Worm (Caenorhabditis elegans): ENCODE measurements around the gene ugt-8.

ugt-8 gene

DNA sequence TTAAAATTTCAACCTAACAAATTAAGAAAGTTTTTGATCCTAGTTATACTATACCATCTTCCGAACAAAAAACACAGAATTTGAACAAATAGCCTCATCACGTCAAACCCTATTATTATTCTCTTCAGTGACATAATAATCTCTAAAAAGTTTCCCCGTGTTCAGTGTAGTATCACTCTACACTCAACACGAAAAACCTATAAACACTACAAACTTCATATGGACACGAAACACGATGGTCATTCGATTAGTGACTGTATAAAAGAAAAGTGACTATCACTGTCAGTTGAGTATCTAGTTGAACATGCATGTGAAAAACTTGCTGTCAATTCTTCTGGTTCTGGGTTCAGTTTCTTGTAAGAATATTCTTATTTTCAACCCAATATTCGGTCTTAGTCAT is at the start of gene ugt-8:
ugt-8 (plus strand) TSS at position 235 of the 400 bp plus-strand sequence.
- TF ChIP-seq tab-1 (GFP tag; IDR thresholded peaks at IDR 0.05) (no peak), flt-1 (GFP tag; IDR thresholded peaks at IDR 0.05) (no peak), klf-2 (GFP tag; conservative IDR thresholded peaks at IDR 0.05) (no peak), T22C8.4 (GFP tag; IDR thresholded peaks at IDR 0.05) (no peak), ztf-23 (GFP tag; IDR thresholded peaks at IDR 0.05) (no peak), ref-1 (GFP tag; conservative IDR thresholded peaks at IDR 0.05) (no peak), ztf-29 (GFP tag; IDR thresholded peaks at IDR 0.05) (no peak), med-1 (GFP tag; optimal IDR thresholded peaks at IDR 0.05; ENCODE audit: insufficient read depth) (no peak), cog-1 (tag; optimal IDR thresholded peaks at IDR 0.05) (no peak)

ce11 chrV:4857561-4857960 is 46.2 kb upstream of the ugt-8 start:
- TF ChIP-seq ref-1 (GFP tag; conservative IDR thresholded peaks at IDR 0.05) (no peak), tab-1 (GFP tag; IDR thresholded peaks at IDR 0.05) (no peak), flt-1 (GFP tag; IDR thresholded peaks at IDR 0.05) (no peak), ztf-29 (GFP tag; IDR thresholded peaks at IDR 0.05) (no peak), med-1 (GFP tag; optimal IDR thresholded peaks at IDR 0.05; ENCODE audit: insufficient read depth) (no peak), klf-2 (GFP tag; conservative IDR thresholded peaks at IDR 0.05) (no peak), cog-1 (tag; optimal IDR thresholded peaks at IDR 0.05) (no peak), T22C8.4 (GFP tag; IDR thresholded peaks at IDR 0.05) (no peak), ztf-23 (GFP tag; IDR thresholded peaks at IDR 0.05) (no peak)

- TF ChIP-seq T22C8.4 (GFP tag; IDR thresholded peaks at IDR 0.05) (no peak; the same call in 1 of the 2 replicates), flt-1 (GFP tag; IDR thresholded peaks at IDR 0.05) (no peak), med-1 (GFP tag; optimal IDR thresholded peaks at IDR 0.05; ENCODE audit: insufficient read depth) (no peak), tab-1 (GFP tag; IDR thresholded peaks at IDR 0.05) (no peak), klf-2 (GFP tag; conservative IDR thresholded peaks at IDR 0.05) (no peak), ref-1 (GFP tag; conservative IDR thresholded peaks at IDR 0.05) (no peak), cog-1 (tag; optimal IDR thresholded peaks at IDR 0.05) (no peak), ztf-29 (GFP tag; IDR thresholded peaks at IDR 0.05) (no peak), ztf-23 (GFP tag; IDR thresholded peaks at IDR 0.05) (no peak)
Measured at ce11 chrV:4860525-4860924, 43.2 kb upstream of the ugt-8 start.

DNA sequence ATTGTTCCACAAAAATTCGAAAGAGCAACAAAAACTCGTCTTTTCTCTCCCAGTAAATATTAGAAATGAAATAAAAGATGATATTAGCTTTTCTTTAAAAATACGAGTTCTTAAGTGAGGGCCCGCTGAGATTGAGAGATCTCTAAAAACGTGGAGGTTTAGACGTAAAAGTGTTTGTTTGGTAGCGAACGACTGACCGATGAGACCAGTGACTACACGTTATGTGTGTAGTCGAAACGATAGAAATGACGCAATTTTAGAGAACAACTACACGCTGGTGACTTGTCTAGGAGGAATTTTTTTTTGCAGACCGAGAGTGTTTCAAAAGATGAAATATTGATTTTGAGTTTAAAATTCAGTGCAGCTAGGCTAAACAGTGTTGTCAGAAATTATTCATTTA is 41.0 kb upstream of the ugt-8 start, which contains the start of gene C37H5.13:
C37H5.13 (minus strand) TSS at position 229 of the 400 bp plus-strand sequence.
- TF ChIP-seq tab-1 (GFP tag; IDR thresholded peaks at IDR 0.05): no peak
- no peak for TF ChIP-seq flt-1 (GFP tag; IDR thresholded peaks at IDR 0.05)
- TF ChIP-seq ztf-23 (GFP tag; IDR thresholded peaks at IDR 0.05): no peak
- TF ChIP-seq T22C8.4 (GFP tag; IDR thresholded peaks at IDR 0.05): no peak
- no peak for TF ChIP-seq ref-1 (GFP tag; conservative IDR thresholded peaks at IDR 0.05)
- TF ChIP-seq klf-2 (GFP tag; conservative IDR thresholded peaks at IDR 0.05): no peak
- no peak for TF ChIP-seq med-1 (GFP tag; optimal IDR thresholded peaks at IDR 0.05; ENCODE audit: insufficient read depth)
- TF ChIP-seq ztf-29 (GFP tag; IDR thresholded peaks at IDR 0.05): no peak
- no peak for TF ChIP-seq cog-1 (tag; optimal IDR thresholded peaks at IDR 0.05)

DNA sequence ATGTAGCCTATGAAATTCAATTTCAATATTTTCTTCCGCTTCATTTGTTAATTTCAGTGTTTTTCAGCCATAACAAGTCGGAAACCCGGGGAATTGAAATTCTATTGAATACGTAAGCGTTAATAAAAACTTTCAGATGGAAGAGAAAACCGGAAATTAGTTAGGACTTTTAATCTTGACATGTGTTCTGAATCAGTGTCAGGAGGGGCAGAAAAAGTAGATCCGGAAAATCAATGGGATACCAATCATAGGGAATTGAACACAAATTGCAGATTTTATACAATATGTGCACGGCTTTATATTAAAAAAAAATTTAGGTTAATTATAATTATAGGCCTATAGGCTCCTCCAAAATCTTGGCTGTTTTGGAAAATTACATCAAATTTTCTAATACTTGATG is 39.4 kb upstream of the ugt-8 start:
- TF ChIP-seq ztf-23 (GFP tag; IDR thresholded peaks at IDR 0.05): no peak
- no peak for TF ChIP-seq klf-2 (GFP tag; conservative IDR thresholded peaks at IDR 0.05)
- TF ChIP-seq tab-1 (GFP tag; IDR thresholded peaks at IDR 0.05): no peak
- no peak for TF ChIP-seq flt-1 (GFP tag; IDR thresholded peaks at IDR 0.05)
- TF ChIP-seq ref-1 (GFP tag; conservative IDR thresholded peaks at IDR 0.05): no peak
- TF ChIP-seq med-1 (GFP tag; optimal IDR thresholded peaks at IDR 0.05; ENCODE audit: insufficient read depth): no peak
- TF ChIP-seq ztf-29 (GFP tag; IDR thresholded peaks at IDR 0.05): no peak
- TF ChIP-seq T22C8.4 (GFP tag; IDR thresholded peaks at IDR 0.05): no peak
- TF ChIP-seq cog-1 (tag; optimal IDR thresholded peaks at IDR 0.05): no peak

DNA sequence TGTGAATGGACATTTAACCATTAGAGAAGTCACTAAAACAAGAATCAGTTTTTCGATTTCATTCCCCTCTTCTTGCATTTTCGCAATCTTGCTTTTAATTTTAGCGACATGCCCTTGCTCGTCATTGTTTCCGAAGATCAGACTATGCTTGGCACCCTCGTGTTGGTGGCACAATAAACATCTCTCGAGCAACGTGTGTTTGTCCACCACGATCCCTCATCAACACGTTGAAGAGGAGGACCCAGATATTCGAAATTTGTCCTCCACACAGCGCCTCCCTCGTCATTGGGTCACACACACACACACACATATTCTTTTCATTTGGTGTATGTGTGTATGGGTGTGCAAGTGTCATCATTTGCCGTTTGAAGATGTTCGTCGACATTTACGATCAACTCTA is 38.4 kb upstream of the ugt-8 start, which contains the start of gene srd-32:
srd-32 (plus strand) TSS at position 301 of the 400 bp plus-strand sequence.
- TF ChIP-seq flt-1 (GFP tag; IDR thresholded peaks at IDR 0.05) (no peak), tab-1 (GFP tag; IDR thresholded peaks at IDR 0.05) (no peak), T22C8.4 (GFP tag; IDR thresholded peaks at IDR 0.05) (no peak), klf-2 (GFP tag; conservative IDR thresholded peaks at IDR 0.05) (no peak), ztf-29 (GFP tag; IDR thresholded peaks at IDR 0.05) (no peak), cog-1 (tag; optimal IDR thresholded peaks at IDR 0.05) (no peak), med-1 (GFP tag; optimal IDR thresholded peaks at IDR 0.05; ENCODE audit: insufficient read depth) (no peak), ref-1 (GFP tag; conservative IDR thresholded peaks at IDR 0.05) (no peak), ztf-23 (GFP tag; IDR thresholded peaks at IDR 0.05) (no peak)

DNA sequence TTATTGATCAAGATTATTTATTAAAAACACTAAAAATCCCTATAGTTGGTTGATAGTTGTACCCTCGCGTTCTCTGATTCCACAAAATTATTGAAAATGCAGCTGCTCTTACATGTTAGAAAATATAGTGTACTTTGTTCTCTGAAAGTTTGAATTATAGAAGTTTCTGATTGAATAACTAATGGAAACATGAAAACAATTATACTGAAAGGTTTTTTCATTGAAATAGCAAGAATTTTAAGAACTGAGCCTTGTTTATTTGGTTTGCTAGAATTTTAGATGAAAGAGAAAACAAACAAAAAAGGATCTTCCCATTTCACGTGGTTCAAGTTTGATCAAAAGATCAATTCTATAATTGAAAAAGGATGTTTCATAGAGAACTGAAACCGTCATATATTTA is 36.2 kb upstream of the ugt-8 start:
- TF ChIP-seq med-1 (GFP tag; optimal IDR thresholded peaks at IDR 0.05; ENCODE audit: insufficient read depth) (no peak), ztf-29 (GFP tag; IDR thresholded peaks at IDR 0.05) (no peak), ztf-23 (GFP tag; IDR thresholded peaks at IDR 0.05) (no peak), klf-2 (GFP tag; conservative IDR thresholded peaks at IDR 0.05) (no peak), T22C8.4 (GFP tag; IDR thresholded peaks at IDR 0.05) (no peak), tab-1 (GFP tag; IDR thresholded peaks at IDR 0.05) (no peak), cog-1 (tag; optimal IDR thresholded peaks at IDR 0.05) (no peak), flt-1 (GFP tag; IDR thresholded peaks at IDR 0.05) (no peak), ref-1 (GFP tag; conservative IDR thresholded peaks at IDR 0.05) (no peak)

DNA sequence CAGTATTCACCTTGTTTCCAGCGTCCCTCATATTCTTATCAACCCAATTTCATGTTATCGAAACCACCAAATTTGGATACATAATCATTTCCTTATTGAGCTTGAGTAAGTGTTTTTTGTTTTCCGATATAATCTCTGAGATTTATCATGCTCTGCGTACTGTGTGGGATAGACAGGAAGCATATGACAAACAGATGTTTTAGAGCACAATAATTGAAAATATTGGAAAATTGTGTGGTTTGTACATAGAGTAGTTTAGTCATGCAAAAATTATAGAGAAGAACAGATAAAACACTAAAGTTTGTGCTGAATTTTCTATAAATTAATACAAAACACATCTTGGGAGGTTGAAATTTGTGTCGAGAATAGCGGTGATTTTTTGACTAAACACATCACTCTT is 35.0 kb upstream of the ugt-8 start:
- TF ChIP-seq tab-1 (GFP tag; IDR thresholded peaks at IDR 0.05): no peak
- no peak for TF ChIP-seq T22C8.4 (GFP tag; IDR thresholded peaks at IDR 0.05)
- no peak for TF ChIP-seq ztf-23 (GFP tag; IDR thresholded peaks at IDR 0.05)
- TF ChIP-seq med-1 (GFP tag; optimal IDR thresholded peaks at IDR 0.05; ENCODE audit: insufficient read depth): no peak
- no peak for TF ChIP-seq cog-1 (tag; optimal IDR thresholded peaks at IDR 0.05)
- TF ChIP-seq ref-1 (GFP tag; conservative IDR thresholded peaks at IDR 0.05): no peak
- no peak for TF ChIP-seq klf-2 (GFP tag; conservative IDR thresholded peaks at IDR 0.05)
- TF ChIP-seq flt-1 (GFP tag; IDR thresholded peaks at IDR 0.05): no peak

DNA sequence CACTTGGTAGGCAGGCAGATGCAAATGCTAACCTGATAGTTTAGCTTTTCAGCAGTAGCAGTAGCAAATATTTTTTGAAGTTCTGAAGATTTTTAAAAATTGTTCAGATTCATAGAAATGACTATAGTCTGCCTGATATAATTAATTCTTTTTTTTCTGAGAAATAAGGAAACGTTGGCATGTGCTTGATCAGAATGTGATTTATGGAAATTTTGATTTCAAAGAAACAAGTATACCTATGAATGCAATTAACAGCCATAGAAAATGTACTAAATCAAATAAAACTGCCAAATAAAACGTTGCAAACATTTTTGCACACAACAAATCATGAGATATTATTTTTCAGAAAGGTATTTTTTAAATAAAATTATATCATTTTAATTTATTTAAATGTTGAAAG is 33.1 kb upstream of the ugt-8 start:
- TF ChIP-seq flt-1 (GFP tag; IDR thresholded peaks at IDR 0.05): no peak
- TF ChIP-seq ztf-23 (GFP tag; IDR thresholded peaks at IDR 0.05): no peak
- TF ChIP-seq tab-1 (GFP tag; IDR thresholded peaks at IDR 0.05): no peak
- no peak for TF ChIP-seq klf-2 (GFP tag; conservative IDR thresholded peaks at IDR 0.05)
- no peak for TF ChIP-seq cog-1 (tag; optimal IDR thresholded peaks at IDR 0.05)
- no peak for TF ChIP-seq T22C8.4 (GFP tag; IDR thresholded peaks at IDR 0.05)
- TF ChIP-seq med-1 (GFP tag; optimal IDR thresholded peaks at IDR 0.05; ENCODE audit: insufficient read depth): no peak
- TF ChIP-seq ref-1 (GFP tag; conservative IDR thresholded peaks at IDR 0.05): no peak
- TF ChIP-seq ztf-29 (GFP tag; IDR thresholded peaks at IDR 0.05): no peak
